Worm (Caenorhabditis elegans) whole organism, L3 larva: ENCODE data around the gene ilkp-1.

Experiments used
- R02D3.7 ChIP-seq: fragments of 150-350 bp; optimal IDR thresholded peaks from 2 replicates; lab custom pipeline; 2014; ENCODE audit warnings: missing biosample characterization, missing genetic modification characterization
- aly-2 ChIP-seq: fragments of 150-350 bp; optimal IDR thresholded peaks from 2 replicates; lab custom pipeline; 2014; ENCODE audit warnings: missing biosample characterization, missing genetic modification characterization
- ama-1 ChIP-seq: fragments of 150-350 bp; optimal IDR thresholded peaks from 2 replicates; lab custom pipeline; 2018
- ceh-16 ChIP-seq: sonication (generic microtip); optimal IDR thresholded peaks from 2 replicates; lab custom pipeline; 2017; ENCODE audit warnings: missing biosample characterization, missing genetic modification characterization
- ceh-28 ChIP-seq: fragments of 150-350 bp; optimal IDR thresholded peaks from 2 replicates; lab custom pipeline; 2014; ENCODE audit warnings: missing biosample characterization, missing genetic modification reagents, missing genetic modification characterization
- ceh-9 ChIP-seq: sonication (generic microtip); optimal IDR thresholded peaks from 2 replicates; lab custom pipeline; 2018; ENCODE audit warnings: missing biosample characterization, missing genetic modification characterization
- daf-12 ChIP-seq: fragments of 150-350 bp; optimal IDR thresholded peaks from 2 replicates; lab custom pipeline; 2014; ENCODE audit warnings: missing biosample characterization, missing genetic modification reagents, missing genetic modification characterization
- egl-27 ChIP-seq: sonication (generic microtip); optimal IDR thresholded peaks from 4 replicates; lab custom pipeline; 2017; ENCODE audit warnings: missing biosample characterization, missing genetic modification reagents, missing genetic modification characterization
- elt-1 ChIP-seq: fragments of 150-350 bp; optimal IDR thresholded peaks from 2 replicates; lab custom pipeline; 2014; ENCODE audit warnings: missing biosample characterization, missing genetic modification characterization
- elt-2 ChIP-seq: sonication (generic microtip); optimal IDR thresholded peaks from 2 replicates; lab custom pipeline; 2016; ENCODE audit warnings: missing genetic modification reagents, mild to moderate bottlenecking, missing genetic modification characterization, missing compliant biosample characterization
- elt-3 ChIP-seq, 3 experiments: fragments of 150-350 bp in 1 of 3; sonication (generic microtip) in 2 of 3; optimal IDR thresholded peaks; 2 replicates in 2 of 3; 4 replicates in 1 of 3; lab custom pipeline; 2014 to 2017; ENCODE audit warnings: missing biosample characterization in 3 of 3, missing genetic modification characterization in 3 of 3
- eor-1 ChIP-seq, 2 experiments: fragments of 150-350 bp; optimal IDR thresholded peaks; 2 replicates each; lab custom pipeline; 2014 to 2018; ENCODE audit warnings: missing biosample characterization in 2 of 2, missing genetic modification characterization in 2 of 2
- fkh-10 ChIP-seq: sonication (generic microtip); optimal IDR thresholded peaks from 2 replicates; lab custom pipeline; 2017; ENCODE audit warnings: missing biosample characterization, missing genetic modification reagents, missing genetic modification characterization
- fkh-2 ChIP-seq: fragments of 150-350 bp; optimal IDR thresholded peaks from 2 replicates; lab custom pipeline; 2014; ENCODE audit warnings: missing biosample characterization, missing genetic modification reagents, missing genetic modification characterization
- fos-1 ChIP-seq: fragments of 150-350 bp; optimal IDR thresholded peaks from 2 replicates; lab custom pipeline; 2014; ENCODE audit warnings: missing biosample characterization, missing genetic modification characterization
- hmg-11 ChIP-seq: sonication (generic microtip); optimal IDR thresholded peaks from 2 replicates; lab custom pipeline; 2016; ENCODE audit warnings: missing genetic modification characterization, missing compliant biosample characterization
- jun-1 ChIP-seq: fragments of 150-350 bp; optimal IDR thresholded peaks from 2 replicates; lab custom pipeline; 2014; ENCODE audit warnings: missing biosample characterization, missing genetic modification reagents, missing genetic modification characterization
- lin-15B ChIP-seq: fragments of 150-350 bp; optimal IDR thresholded peaks from 2 replicates; lab custom pipeline; 2014; ENCODE audit warnings: missing biosample characterization, missing genetic modification characterization
- lsy-12 ChIP-seq: sonication (generic microtip); optimal IDR thresholded peaks from 2 replicates; lab custom pipeline; 2016; ENCODE audit warnings: mild to moderate bottlenecking, missing genetic modification characterization, missing compliant biosample characterization
- mdl-1 ChIP-seq: fragments of 150-350 bp; optimal IDR thresholded peaks from 2 replicates; lab custom pipeline; 2014; ENCODE audit warnings: missing biosample characterization, missing genetic modification characterization
- mml-1 ChIP-seq: fragments of 150-350 bp; sonication (generic microtip); optimal IDR thresholded peaks from 3 replicates; lab custom pipeline; 2014; ENCODE audit warnings: missing biosample characterization, missing genetic modification characterization
- nfya-1 ChIP-seq: sonication (generic microtip); optimal IDR thresholded peaks from 2 replicates; lab custom pipeline; 2017; ENCODE audit warnings: missing genetic modification characterization, mild to moderate bottlenecking, missing compliant biosample characterization, antibody characterized with exemption, moderate library complexity; ENCODE audit not compliant: insufficient read depth
- nhr-11 ChIP-seq: fragments of 150-350 bp; optimal IDR thresholded peaks from 2 replicates; lab custom pipeline; 2014; ENCODE audit warnings: missing biosample characterization, missing genetic modification characterization
- nhr-12 ChIP-seq: fragments of 150-350 bp; optimal IDR thresholded peaks from 2 replicates; lab custom pipeline; 2014; ENCODE audit warnings: missing biosample characterization, missing genetic modification characterization
- nhr-23 ChIP-seq: fragments of 150-350 bp; optimal IDR thresholded peaks from 2 replicates; lab custom pipeline; 2014; ENCODE audit warnings: missing biosample characterization, missing genetic modification reagents, missing genetic modification characterization
- nhr-25 ChIP-seq: sonication (generic microtip); optimal IDR thresholded peaks from 2 replicates; lab custom pipeline; 2017; ENCODE audit warnings: missing biosample characterization, missing genetic modification characterization
- nhr-28 ChIP-seq: fragments of 150-350 bp; optimal IDR thresholded peaks from 2 replicates; lab custom pipeline; 2014; ENCODE audit warnings: missing biosample characterization, missing genetic modification characterization
- nhr-43 ChIP-seq: sonication (generic microtip); optimal IDR thresholded peaks from 2 replicates; lab custom pipeline; 2016; ENCODE audit warnings: mild to moderate bottlenecking, missing genetic modification characterization, missing compliant biosample characterization; ENCODE audit not compliant: poor library complexity, severe bottlenecking
- nhr-67 ChIP-seq: fragments of 150-350 bp; optimal IDR thresholded peaks from 2 replicates; lab custom pipeline; 2014; ENCODE audit warnings: missing biosample characterization, missing genetic modification characterization
- nhr-77 ChIP-seq: fragments of 150-350 bp; optimal IDR thresholded peaks from 2 replicates; lab custom pipeline; 2014; ENCODE audit warnings: missing biosample characterization, missing genetic modification characterization
- pha-4 ChIP-seq: fragments of 150-350 bp; optimal IDR thresholded peaks from 2 replicates; lab custom pipeline; 2014; ENCODE audit warnings: missing biosample characterization, missing genetic modification reagents, missing genetic modification characterization
- pqm-1 ChIP-seq: fragments of 150-350 bp; optimal IDR thresholded peaks from 2 replicates; lab custom pipeline; 2017; ENCODE audit warnings: missing biosample characterization, missing genetic modification characterization, inconsistent platforms
- sea-2 ChIP-seq: fragments of 150-350 bp; sonication (generic microtip); optimal IDR thresholded peaks from 4 replicates; lab custom pipeline; 2014; ENCODE audit warnings: missing biosample characterization, missing genetic modification reagents, missing genetic modification characterization
- skn-1 ChIP-seq: fragments of 150-350 bp; optimal IDR thresholded peaks from 2 replicates; lab custom pipeline; 2014; ENCODE audit warnings: missing biosample characterization, missing genetic modification characterization
- tbx-2 ChIP-seq: sonication (generic microtip); optimal IDR thresholded peaks from 2 replicates; lab custom pipeline; 2016; ENCODE audit warnings: mild to moderate bottlenecking, missing genetic modification characterization, missing compliant biosample characterization
- ztf-11 ChIP-seq: fragments of 150-350 bp; optimal IDR thresholded peaks from 2 replicates; lab custom pipeline; 2014; ENCODE audit warnings: missing biosample characterization, missing genetic modification characterization

Gene ilkp-1

DNA sequence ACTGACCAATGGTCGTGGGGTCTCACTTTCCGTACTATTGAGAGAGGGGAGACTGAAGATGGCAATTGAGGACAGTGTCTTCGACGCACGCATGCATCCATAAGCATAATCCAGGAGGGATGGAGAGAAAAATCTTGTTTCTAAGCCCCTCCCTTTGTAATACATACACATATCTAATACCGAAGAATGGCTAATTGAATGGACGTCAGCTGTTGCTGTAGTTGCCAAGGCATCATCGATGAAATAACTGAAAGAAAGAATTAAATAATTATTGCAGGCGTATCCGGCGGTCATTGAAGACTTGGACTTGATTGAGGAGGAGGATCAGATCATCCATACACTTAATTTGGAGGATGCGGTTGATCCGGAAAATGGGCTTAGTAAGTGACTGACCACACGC lies 24.5 kb upstream of the ilkp-1 start, which contains the start of gene F33A8.7:
TSS of gene F33A8.7 (minus strand) at position 101 of the 400 bp plus-strand sequence.
- TF ChIP-seq sea-2 = no peak
- no peak for TF ChIP-seq nhr-28 (tag; lab: Kevin White, UChicago)
- no peak for TF ChIP-seq nhr-43
- TF ChIP-seq nhr-67 (tag; lab: Kevin White, UChicago) = no peak
- no peak for TF ChIP-seq skn-1 (tag; lab: Kevin White, UChicago)
- TF ChIP-seq nhr-25 (tag; lab: Kevin White, UChicago) = no peak
- TF ChIP-seq elt-1 (tag; lab: Kevin White, UChicago) = no peak
- TF ChIP-seq ceh-16 (tag; lab: Kevin White, UChicago) = no peak
- TF ChIP-seq tbx-2 (tag; lab: Kevin White, UChicago) = no peak
- TF ChIP-seq elt-2 (tag; lab: Kevin White, UChicago) = no peak

DNA sequence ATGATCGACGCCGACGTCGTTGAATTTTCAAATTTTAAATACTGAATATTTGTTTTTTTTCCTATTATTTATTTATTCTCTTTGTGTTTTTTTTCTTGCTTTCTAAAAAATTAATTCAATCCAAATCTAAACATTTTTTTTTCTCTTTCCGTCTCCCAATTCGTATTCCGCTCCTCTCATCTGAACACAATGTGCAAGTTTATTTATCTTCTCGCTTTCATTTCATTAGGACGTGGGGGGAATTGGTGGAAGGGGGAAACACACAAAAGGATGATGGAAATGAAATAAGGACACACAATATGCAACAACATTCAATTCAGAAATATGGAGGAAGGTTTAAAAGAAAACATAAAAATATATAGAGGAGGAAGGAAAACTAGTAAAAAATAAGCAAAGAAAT lies 22.3 kb upstream of the ilkp-1 start:
- TF ChIP-seq skn-1 (tag; lab: Kevin White, UChicago) (no peak), nhr-12 (no peak), pqm-1 (tag; lab: Kevin White, UChicago) (no peak), nhr-43 (no peak), ceh-28 (tag; lab: Kevin White, UChicago) (no peak)

DNA sequence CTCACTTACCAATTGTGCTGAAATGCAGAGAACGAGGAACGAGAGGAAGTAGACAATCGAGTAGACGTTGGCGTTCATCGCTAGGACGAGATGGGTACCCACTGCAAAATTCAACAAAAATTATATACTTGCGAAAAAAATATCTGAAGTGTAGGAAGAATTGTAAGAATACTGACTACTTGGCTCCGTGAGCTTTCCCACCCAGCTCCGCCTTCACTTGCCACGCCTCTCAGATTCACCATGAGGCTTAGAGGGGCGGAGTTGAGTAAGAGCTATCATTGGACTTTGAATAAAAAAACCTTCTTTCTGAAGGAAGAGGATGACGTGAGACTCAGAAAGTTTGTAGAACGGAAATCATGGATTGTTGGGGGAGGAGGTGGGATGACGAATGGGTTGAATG lies 19.8 kb upstream of the ilkp-1 start, which contains the start of gene nlp-18:
TSS of gene nlp-18 (minus strand) at position 101 of the 400 bp plus-strand sequence.
- no peak for TF ChIP-seq nhr-25 (tag; lab: Kevin White, UChicago)
- TF ChIP-seq pqm-1 (tag; lab: Kevin White, UChicago) = no peak
- no peak for TF ChIP-seq ceh-16 (tag; lab: Kevin White, UChicago)
- TF ChIP-seq tbx-2 (tag; lab: Kevin White, UChicago) = no peak
- TF ChIP-seq hmg-11 (tag; lab: Kevin White, UChicago) = no peak
- no peak for TF ChIP-seq egl-27 (tag; lab: Kevin White, UChicago)
- TF ChIP-seq elt-3 (tag; optimal IDR thresholded peaks at IDR 0.05; lab: Kevin White, UChicago) = no peak
- TF ChIP-seq pha-4 (tag; lab: Kevin White, UChicago) = no peak
- TF ChIP-seq mml-1 (tag; lab: Kevin White, UChicago) = no peak
- TF ChIP-seq nhr-43 = no peak
- TF ChIP-seq eor-1 (tag; optimal IDR thresholded peaks at IDR 0.05; lab: Kevin White, UChicago) = no peak
- no peak for TF ChIP-seq ceh-9 (tag; lab: Kevin White, UChicago)
- no peak for TF ChIP-seq ztf-11
- TF ChIP-seq lsy-12 (tag; lab: Kevin White, UChicago) = no peak
- TF ChIP-seq nfya-1 (tag; lab: Kevin White, UChicago) = no peak
- no peak for TF ChIP-seq elt-1 (tag; lab: Kevin White, UChicago)
- TF ChIP-seq ama-1 (lab: Kevin White, UChicago) = no peak
- TF ChIP-seq nhr-23 (tag; lab: Kevin White, UChicago) = no peak
- no peak for TF ChIP-seq lin-15B (tag; lab: Kevin White, UChicago)
- no peak for TF ChIP-seq fkh-2 (tag; lab: Kevin White, UChicago)
- TF ChIP-seq, all 47 proteins: peak for 0

ce11 chrII:11032812-11033211 lies 17.2 kb upstream of the ilkp-1 start:
- TF ChIP-seq R02D3.7 (tag; lab: Kevin White, UChicago) (no peak), sea-2 (no peak), fkh-2 (tag; lab: Kevin White, UChicago) (no peak), nhr-67 (tag; lab: Kevin White, UChicago) (no peak), elt-1 (tag; lab: Kevin White, UChicago) (no peak), fos-1 (no peak)

DNA sequence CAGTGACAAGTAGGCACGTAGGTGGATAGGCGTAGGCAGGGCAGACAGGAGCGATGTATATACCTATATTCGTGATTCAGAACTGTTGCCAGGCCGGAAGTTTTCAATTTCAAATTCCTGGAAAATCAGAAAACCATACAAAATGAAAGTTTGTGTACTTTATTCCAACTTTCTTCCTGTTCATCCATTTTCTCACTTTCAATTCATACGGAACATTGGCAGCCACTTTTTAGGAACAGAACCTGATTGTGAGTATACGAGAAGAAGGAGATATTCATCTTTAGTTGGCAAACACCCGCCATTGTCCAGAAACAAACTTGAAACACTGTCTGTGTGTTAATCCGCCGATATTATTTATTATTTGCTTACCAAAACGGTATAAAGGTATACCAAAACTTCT lies 14.3 kb upstream of the ilkp-1 start, which contains the start of gene srlf-15:
TSS of gene srlf-15 (plus strand) at position 301 of the 400 bp plus-strand sequence.
- TF ChIP-seq ceh-28 (tag; lab: Kevin White, UChicago) = no peak
- TF ChIP-seq R02D3.7 (tag; lab: Kevin White, UChicago) = no peak
- TF ChIP-seq aly-2 = no peak
- no peak for TF ChIP-seq elt-3 (tag; optimal IDR thresholded peaks at IDR 0.05; lab: Kevin White, UChicago)
- TF ChIP-seq nhr-43 = no peak
- no peak for TF ChIP-seq nhr-77 (tag; lab: Kevin White, UChicago)
- TF ChIP-seq nhr-11 = no peak
- TF ChIP-seq mdl-1 (tag; lab: Kevin White, UChicago) = no peak
- no peak for TF ChIP-seq ceh-16 (tag; lab: Kevin White, UChicago)
- TF ChIP-seq fkh-10 = no peak
- no peak for TF ChIP-seq pqm-1 (tag; lab: Kevin White, UChicago)
- TF ChIP-seq pha-4 (tag; lab: Kevin White, UChicago) = no peak
- TF ChIP-seq jun-1 (tag; lab: Kevin White, UChicago) = no peak
- TF ChIP-seq lin-15B (tag; lab: Kevin White, UChicago) = no peak
- TF ChIP-seq tbx-2 (tag; lab: Kevin White, UChicago) = no peak
- TF ChIP-seq daf-12 (tag; lab: Kevin White, UChicago) = no peak
- no peak for TF ChIP-seq lsy-12 (tag; lab: Kevin White, UChicago)
- no peak for TF ChIP-seq fos-1
